Worm (Caenorhabditis elegans) whole organism, early embryonic: ENCODE results near the gene T24E12.3.

Experiments
- B0310.2 ChIP-seq: sonication (generic microtip); optimal IDR thresholded peaks from 2 replicates; lab custom pipeline; 2016; ENCODE audit warnings: mild to moderate bottlenecking, missing genetic modification characterization, missing compliant biosample characterization
- F13C5.2 ChIP-seq: sonication (generic microtip); optimal IDR thresholded peaks from 2 replicates; lab custom pipeline; 2017; ENCODE audit warnings: mild to moderate bottlenecking, missing genetic modification characterization, inconsistent platforms, missing compliant biosample characterization
- aly-1 ChIP-seq: sonication (generic microtip); optimal IDR thresholded peaks from 2 replicates; lab custom pipeline; 2016; ENCODE audit warnings: missing genetic modification characterization, missing compliant biosample characterization
- ama-1 ChIP-seq: fragments of 150-350 bp; optimal IDR thresholded peaks from 2 replicates; lab custom pipeline; 2014
- ceh-13 ChIP-seq: fragments of 200-800 bp; sonication (Bioruptor generic); optimal IDR thresholded peaks from 2 replicates; lab custom pipeline; 2018; ENCODE audit warnings: mild to moderate bottlenecking, missing genetic modification characterization, missing compliant biosample characterization
- ceh-36 ChIP-seq: sonication (generic microtip); optimal IDR thresholded peaks from 2 replicates; lab custom pipeline; 2016; ENCODE audit warnings: missing genetic modification characterization, inconsistent platforms, missing compliant biosample characterization
- ets-7 ChIP-seq: sonication (generic microtip); optimal IDR thresholded peaks from 2 replicates; lab custom pipeline; 2016; ENCODE audit warnings: missing genotype, missing genetic modification characterization, missing compliant biosample characterization
- flt-1 ChIP-seq: fragments of 200-800 bp; sonication (Bioruptor generic); IDR thresholded peaks from 2 replicates; pipeline ENCODE4 v1.3.6; 2022; ENCODE audit warnings: missing genetic modification characterization, missing compliant biosample characterization
- hmbx-1 ChIP-seq: sonication (generic microtip); optimal IDR thresholded peaks from 2 replicates; lab custom pipeline; 2016; ENCODE audit warnings: mild to moderate bottlenecking, missing genetic modification characterization, missing compliant biosample characterization
- hmg-4 ChIP-seq: fragments of 200-800 bp; sonication (Bioruptor generic); optimal IDR thresholded peaks from 2 replicates; lab custom pipeline; 2018; ENCODE audit warnings: mild to moderate bottlenecking, missing genetic modification characterization, missing compliant biosample characterization
- pes-1 ChIP-seq: fragments of 200-800 bp; sonication (Bioruptor generic); IDR thresholded peaks from 2 replicates; pipeline ENCODE4 v1.3.6; 2022; ENCODE audit warnings: missing genetic modification reagents, missing genetic modification characterization, missing compliant biosample characterization
- scrt-1 ChIP-seq: fragments of 200-800 bp; sonication (Bioruptor generic); IDR thresholded peaks from 2 replicates; pipeline ENCODE4 v1.3.6; 2022; ENCODE audit warnings: missing genetic modification characterization, missing compliant biosample characterization
- sea-1 ChIP-seq: fragments of 200-800 bp; sonication (Bioruptor generic); conservative IDR thresholded peaks from 2 replicates; pipeline ENCODE4 v1.3.6; 2022; ENCODE audit warnings: missing genetic modification characterization, missing compliant biosample characterization
- tbx-11 ChIP-seq: fragments of 200-800 bp; sonication (Bioruptor generic); IDR thresholded peaks from 2 replicates; pipeline ENCODE4 v1.3.6; 2022; ENCODE audit warnings: missing genetic modification characterization, missing compliant biosample characterization

ce11 chrII:3808643-3809042 is 32.8 kb downstream of the T24E12.3 start:
- no peak for TF ChIP-seq hmg-4
- TF ChIP-seq aly-1 = no peak
- no peak for TF ChIP-seq ama-1 (lab: Kevin White, UChicago)
- TF ChIP-seq ceh-13 = no peak
- TF ChIP-seq pes-1 = no peak
- no peak for TF ChIP-seq tbx-11 (GFP tag; lab: Robert Waterston, UW)
- TF ChIP-seq F13C5.2 (tag; lab: Kevin White, UChicago) = no peak
- no peak for TF ChIP-seq hmbx-1
- no peak for TF ChIP-seq B0310.2 (tag; lab: Kevin White, UChicago)
- no peak for TF ChIP-seq scrt-1 (GFP tag; lab: Robert Waterston, UW)
- no peak for TF ChIP-seq flt-1 (GFP tag; lab: Robert Waterston, UW)
- no peak for TF ChIP-seq sea-1
- TF ChIP-seq ets-7 = no peak
- no peak for TF ChIP-seq ceh-36 (tag; lab: Kevin White, UChicago)
